Fruit fly (Drosophila melanogaster) whole organism, embryonic: ENCODE data around the gene CG11131.

ENCODE experiments used
- Asciz ChIP-seq: fragments of 200-800 bp; sonication (Bioruptor generic); optimal IDR thresholded peaks from 2 replicates; lab custom pipeline; 2017; ENCODE audit warnings: missing biosample characterization, mild to moderate bottlenecking, missing genetic modification characterization, missing genetic modification reagents
- CG11456 ChIP-seq: fragments of 200-800 bp; sonication (Bioruptor generic); IDR thresholded peaks from 3 replicates; pipeline ENCODE4 v1.3.6; 2022; ENCODE audit warnings: missing biosample characterization, missing genetic modification characterization
- CG11723 ChIP-seq: fragments of 200-800 bp; sonication (Bioruptor generic); optimal IDR thresholded peaks from 2 replicates; lab custom pipeline; 2017; ENCODE audit warnings: missing biosample characterization, mild to moderate bottlenecking, missing genetic modification characterization
- CG12299 ChIP-seq: fragments of 200-800 bp; sonication (Bioruptor generic); optimal IDR thresholded peaks from 2 replicates; lab custom pipeline; 2018; ENCODE audit warnings: missing biosample characterization, mild to moderate bottlenecking, missing genetic modification characterization
- CG1233 ChIP-seq: fragments of 200-800 bp; sonication (Bioruptor generic); optimal IDR thresholded peaks from 4 replicates; lab custom pipeline; 2018; ENCODE audit warnings: missing biosample characterization, mild to moderate bottlenecking, missing genetic modification characterization
- CG12744 ChIP-seq: fragments of 200-800 bp; sonication (Bioruptor generic); optimal IDR thresholded peaks from 2 replicates; lab custom pipeline; 2016; ENCODE audit warnings: missing biosample characterization, missing genetic modification characterization
- CG14014 ChIP-seq: fragments of 200-800 bp; sonication (Bioruptor generic); IDR thresholded peaks from 2 replicates; pipeline ENCODE4 v1.3.6; 2022; ENCODE audit warnings: missing biosample characterization, missing genetic modification characterization
- CG14710 ChIP-seq: fragments of 200-800 bp; sonication (Bioruptor generic); optimal IDR thresholded peaks from 3 replicates; lab custom pipeline; 2019; ENCODE audit warnings: missing biosample characterization, mild to moderate bottlenecking, missing genetic modification characterization, moderate library complexity
- CG14965 ChIP-seq: fragments of 200-800 bp; sonication (Bioruptor generic); optimal IDR thresholded peaks from 2 replicates; lab custom pipeline; 2016; ENCODE audit warnings: missing biosample characterization, missing genetic modification characterization, borderline replicate concordance
- CG15011 ChIP-seq: fragments of 200-800 bp; sonication (Bioruptor generic); optimal IDR thresholded peaks from 3 replicates; lab custom pipeline; 2018; ENCODE audit warnings: missing biosample characterization, mild to moderate bottlenecking, missing genetic modification characterization
- CG1603 ChIP-seq: fragments of 200-800 bp; sonication (Bioruptor generic); optimal IDR thresholded peaks from 2 replicates; lab custom pipeline; 2019; ENCODE audit warnings: missing biosample characterization, mild to moderate bottlenecking, missing genetic modification characterization, moderate library complexity
- CG16863 ChIP-seq: fragments of 200-800 bp; sonication (Bioruptor generic); optimal IDR thresholded peaks from 3 replicates; lab custom pipeline; 2016; ENCODE audit warnings: missing biosample characterization, missing genetic modification characterization
- CG17361 ChIP-seq: fragments of 200-800 bp; sonication (Bioruptor generic); IDR thresholded peaks from 3 replicates; pipeline ENCODE4 v1.3.6; 2022; ENCODE audit warnings: missing biosample characterization, missing genetic modification characterization
- CG17385 ChIP-seq: fragments of 200-800 bp; sonication (Bioruptor generic); optimal IDR thresholded peaks from 3 replicates; lab custom pipeline; 2018; ENCODE audit warnings: missing biosample characterization, mild to moderate bottlenecking, missing genetic modification characterization
- CG2116 ChIP-seq: fragments of 200-800 bp; sonication (Bioruptor generic); optimal IDR thresholded peaks from 3 replicates; lab custom pipeline; 2018; ENCODE audit warnings: missing biosample characterization, mild to moderate bottlenecking, missing genetic modification characterization
- CG30020 ChIP-seq: fragments of 200-800 bp; optimal IDR thresholded peaks from 2 replicates; lab custom pipeline; 2019; ENCODE audit warnings: missing biosample characterization, mild to moderate bottlenecking, missing genetic modification characterization, moderate library complexity
- CG30403 ChIP-seq: fragments of 200-800 bp; sonication (Bioruptor generic); optimal IDR thresholded peaks from 3 replicates; lab custom pipeline; 2016; ENCODE audit warnings: missing biosample characterization, missing genetic modification characterization
- CG3281 ChIP-seq: fragments of 200-800 bp; sonication (Bioruptor generic); optimal IDR thresholded peaks from 3 replicates; lab custom pipeline; 2017; ENCODE audit warnings: missing biosample characterization, mild to moderate bottlenecking, missing genetic modification characterization
- CG33213 ChIP-seq: fragments of 200-800 bp; sonication (Bioruptor generic); optimal IDR thresholded peaks from 3 replicates; lab custom pipeline; 2016; ENCODE audit warnings: missing biosample characterization, missing genetic modification characterization
- CG34422 ChIP-seq: fragments of 200-800 bp; sonication (Bioruptor generic); IDR thresholded peaks from 3 replicates; pipeline ENCODE4 v1.3.6; 2022; ENCODE audit warnings: missing biosample characterization, missing genetic modification characterization
- CG6765 ChIP-seq: fragments of 200-800 bp; sonication (Bioruptor generic); optimal IDR thresholded peaks from 3 replicates; lab custom pipeline; 2017; ENCODE audit warnings: missing biosample characterization, mild to moderate bottlenecking, missing genetic modification characterization
- CG8388 ChIP-seq: fragments of 200-800 bp; sonication (Bioruptor generic); optimal IDR thresholded peaks from 2 replicates; lab custom pipeline; 2019; ENCODE audit warnings: missing biosample characterization, mild to moderate bottlenecking, missing genetic modification characterization, moderate library complexity
- CG9609 ChIP-seq: fragments of 200-800 bp; sonication (Bioruptor generic); optimal IDR thresholded peaks from 3 replicates; lab custom pipeline; 2016; ENCODE audit warnings: missing biosample characterization, missing genetic modification characterization
- CoRest ChIP-seq: fragments of 200-800 bp; sonication (Bioruptor generic); optimal IDR thresholded peaks from 3 replicates; lab custom pipeline; 2018; ENCODE audit warnings: missing biosample characterization, mild to moderate bottlenecking, missing genetic modification characterization, moderate library complexity
- Drgx ChIP-seq: fragments of 200-800 bp; sonication (Bioruptor generic); IDR thresholded peaks from 2 replicates; pipeline ENCODE4 v1.3.6; 2022; ENCODE audit warnings: missing biosample characterization, missing genetic modification characterization
- Fer3 ChIP-seq: fragments of 200-800 bp; sonication (Bioruptor generic); optimal IDR thresholded peaks from 2 replicates; lab custom pipeline; 2018; ENCODE audit warnings: missing biosample characterization, mild to moderate bottlenecking, missing genetic modification characterization, moderate library complexity
- Mad ChIP-seq: fragments of 200-800 bp; sonication (Bioruptor generic); optimal IDR thresholded peaks from 2 replicates; lab custom pipeline; 2016; ENCODE audit warnings: missing biosample characterization, missing genetic modification characterization
- Med ChIP-seq: fragments of 200-800 bp; sonication (Bioruptor generic); peaks from one replicate; lab custom pipeline; 2016; ENCODE audit warnings: missing biosample characterization, missing genetic modification characterization, mild to moderate bottlenecking, inconsistent platforms, moderate library complexity
- Meics ChIP-seq: fragments of 200-800 bp; sonication (Bioruptor generic); optimal IDR thresholded peaks from 2 replicates; lab custom pipeline; 2017; ENCODE audit warnings: missing biosample characterization, mild to moderate bottlenecking, missing genetic modification characterization
- Nf-YC ChIP-seq: fragments of 200-800 bp; optimal IDR thresholded peaks from 3 replicates; lab custom pipeline; 2019; ENCODE audit warnings: missing biosample characterization, mild to moderate bottlenecking, missing genetic modification characterization, moderate library complexity
- Pdp1 ChIP-seq, 2 experiments: fragments of 200-800 bp; sonication (Bioruptor generic); optimal IDR thresholded peaks; 3 replicates each; lab custom pipeline; 2016; ENCODE audit warnings: missing biosample characterization in 2 of 2, missing genetic modification characterization in 2 of 2, mild to moderate bottlenecking in 1 of 2, moderate library complexity in 1 of 2
- Sin3A ChIP-seq: fragments of >200 bp; optimal IDR thresholded peaks from 2 replicates; lab custom pipeline; 2018
- Trl ChIP-seq, 3 experiments: fragments of >200 bp in 2 of 3; fragments of 200-800 bp in 1 of 3; sonication (Bioruptor generic) in 1 of 3; optimal IDR thresholded peaks; 2 replicates in 1 of 3; 3 replicates in 2 of 3; lab custom pipeline; 2016 to 2017; ENCODE audit warnings: missing biosample characterization in 1 of 3, missing genetic modification characterization in 1 of 3
- ab ChIP-seq: fragments of 200-800 bp; sonication (Bioruptor generic); optimal IDR thresholded peaks from 2 replicates; lab custom pipeline; 2016; ENCODE audit warnings: missing biosample characterization, missing genetic modification characterization
- amos ChIP-seq: fragments of 200-800 bp; sonication (Bioruptor generic); IDR thresholded peaks from 2 replicates; pipeline ENCODE4 v1.3.6; 2022; ENCODE audit warnings: missing biosample characterization, missing genetic modification characterization; ENCODE audit not compliant: partially characterized antibody
- aop ChIP-seq: fragments of 200-800 bp; sonication (Bioruptor generic); IDR thresholded peaks from 2 replicates; pipeline ENCODE4 v1.3.6; 2022; ENCODE audit warnings: missing biosample characterization, missing genetic modification characterization
- chn ChIP-seq: fragments of 200-800 bp; sonication (Bioruptor generic); optimal IDR thresholded peaks from 2 replicates; lab custom pipeline; 2016; ENCODE audit warnings: missing biosample characterization, missing genetic modification characterization
- ems ChIP-seq: fragments of 200-800 bp; sonication (Bioruptor generic); optimal IDR thresholded peaks from 3 replicates; lab custom pipeline; 2016; ENCODE audit warnings: missing biosample characterization, missing genetic modification characterization
- ewg ChIP-seq: fragments of 200-800 bp; sonication (Bioruptor generic); optimal IDR thresholded peaks from 3 replicates; lab custom pipeline; 2017; ENCODE audit warnings: mild to moderate bottlenecking, missing biosample characterization, missing genetic modification reagents, missing genetic modification characterization
- fd3F ChIP-seq: fragments of 200-800 bp; sonication (Bioruptor generic); optimal IDR thresholded peaks from 2 replicates; lab custom pipeline; 2018; ENCODE audit warnings: missing biosample characterization, mild to moderate bottlenecking, missing genetic modification characterization, moderate library complexity
- insv ChIP-seq, 2 experiments: fragments of 200-800 bp; sonication (Bioruptor generic); optimal IDR thresholded peaks; 3 replicates each; lab custom pipeline; 2016 to 2018; ENCODE audit warnings: missing biosample characterization in 2 of 2, missing genetic modification characterization in 2 of 2
- klu ChIP-seq: fragments of 200-800 bp; sonication (Bioruptor generic); IDR thresholded peaks from 2 replicates; pipeline ENCODE4 v1.3.6; 2022; ENCODE audit warnings: missing biosample characterization, missing genetic modification characterization
- mam ChIP-seq: fragments of 200-800 bp; sonication (Bioruptor generic); optimal IDR thresholded peaks from 3 replicates; lab custom pipeline; 2016; ENCODE audit warnings: missing biosample characterization, missing genetic modification characterization
- nau ChIP-seq: fragments of 200-800 bp; sonication (Bioruptor generic); optimal IDR thresholded peaks from 3 replicates; lab custom pipeline; 2017; ENCODE audit warnings: missing biosample characterization, mild to moderate bottlenecking, missing genetic modification characterization, missing genetic modification reagents
- row ChIP-seq: fragments of 200-800 bp; sonication (Bioruptor generic); IDR thresholded peaks from 3 replicates; pipeline ENCODE4 v1.3.6; 2022; ENCODE audit warnings: missing biosample characterization, missing genetic modification characterization
- sens ChIP-seq: fragments of 200-800 bp; sonication (Bioruptor generic); peaks from one replicate; lab custom pipeline; 2016; ENCODE audit warnings: missing biosample characterization, missing genetic modification characterization
- slou ChIP-seq: fragments of 200-800 bp; sonication (Bioruptor generic); optimal IDR thresholded peaks from 3 replicates; lab custom pipeline; 2016; ENCODE audit warnings: missing biosample characterization, missing genetic modification characterization
- so ChIP-seq: fragments of 200-800 bp; sonication (Bioruptor generic); IDR thresholded peaks from 3 replicates; pipeline ENCODE4 v1.3.6; 2022; ENCODE audit warnings: missing biosample characterization, missing genetic modification characterization
- tna ChIP-seq: fragments of 200-800 bp; sonication (Bioruptor generic); IDR thresholded peaks from 2 replicates; pipeline ENCODE4 v1.3.6; 2022; ENCODE audit warnings: missing biosample characterization, missing genetic modification characterization; ENCODE audit not compliant: partially characterized antibody

The CG11131 gene

DNA sequence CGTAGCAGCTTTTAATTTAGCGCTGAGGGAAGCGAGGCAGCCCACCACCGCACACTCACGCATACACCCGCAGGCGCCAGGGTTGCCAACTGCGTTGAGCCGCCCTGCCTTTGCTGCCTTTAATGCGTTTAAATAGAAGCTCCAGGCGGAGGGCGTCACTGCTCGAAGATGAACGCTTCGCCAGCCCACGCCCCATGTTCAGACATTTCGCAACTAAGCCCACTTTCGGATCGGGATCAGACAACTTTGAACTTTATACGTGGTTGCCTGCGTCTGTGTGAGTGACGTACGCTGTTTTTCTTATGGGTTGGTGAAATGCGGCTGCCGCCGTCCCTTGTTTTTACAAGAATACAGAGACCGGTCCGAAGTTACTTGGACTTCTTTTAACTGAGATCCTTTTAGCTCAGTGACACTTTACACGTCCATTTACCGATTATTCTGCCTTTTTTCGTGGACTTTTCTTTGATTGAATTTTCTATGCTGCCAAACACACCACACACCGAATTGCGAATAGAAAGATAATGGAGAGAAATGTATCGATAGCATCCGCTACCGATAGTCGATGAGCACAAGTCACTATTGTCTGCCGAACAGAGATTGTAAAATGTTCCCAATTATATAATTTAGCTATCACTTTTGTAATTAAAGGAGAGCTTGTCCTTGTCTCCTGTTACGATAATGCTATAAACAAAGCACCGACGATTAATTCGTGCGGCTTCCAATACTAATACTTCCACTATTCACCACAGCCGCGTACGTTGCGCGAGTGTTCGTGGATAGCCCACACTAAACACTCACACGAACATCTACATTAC lies 27.3 kb upstream of the CG11131 start (continued):
- TF ChIP-seq CG3281 (GFP tag; lab: Kevin White, UChicago) (peak; percentile 41), Med (GFP tag; lab: Kevin White, UChicago) (peak; percentile 92), Trl (optimal IDR thresholded peaks at IDR 0.05; lab: Kevin White, UChicago) (no peak), Trl (GFP tag; optimal IDR thresholded peaks at IDR 0.05; lab: Kevin White, UChicago) (no peak), CG11456 (0 out of 3 replicates have a peak, but pooled peaks have one; percentile 21), CG12744 (GFP tag; lab: Kevin White, UChicago) (no peak), CG30403 (no peak), CG6765 (GFP tag; lab: Kevin White, UChicago) (no peak), CG14965 (GFP tag; lab: Kevin White, UChicago) (no peak), CG8388 (no peak), so (GFP tag; lab: Robert Waterston, UW) (no peak), CG15011 (GFP tag; lab: Kevin White, UChicago) (no peak), CG14710 (tag; lab: Kevin White, UChicago) (no peak), CG17361 (GFP tag; lab: Robert Waterston, UW) (0 out of 3 replicates have a peak, but pooled peaks have one; percentile 31), Nf-YC (tag; lab: Kevin White, UChicago) (peak; percentile 1), fd3F (GFP tag; lab: Kevin White, UChicago) (no peak), row (GFP tag; lab: Robert Waterston, UW) (peak; percentile 60), Sin3A (no peak), mam (GFP tag; lab: Kevin White, UChicago) (peak; percentile 32), slou (GFP tag; lab: Kevin White, UChicago) (no peak), ab (GFP tag; lab: Kevin White, UChicago) (no peak), Mad (GFP tag; lab: Kevin White, UChicago) (no peak), CG1603 (peak; percentile 46), Meics (GFP tag; lab: Kevin White, UChicago) (peak; percentile 39), CoRest (tag; lab: Kevin White, UChicago) (no peak), aop (GFP tag; lab: Robert Waterston, UW) (no peak), Pdp1 (GFP tag; optimal IDR thresholded peaks at IDR 0.05; lab: Kevin White, UChicago) (peak in 1 of 2 experiments; percentile 73), Fer3 (no peak), CG16863 (GFP tag; lab: Kevin White, UChicago) (no peak), klu (GFP tag; lab: Robert Waterston, UW) (0 out of 2 replicates have a peak, but pooled peaks have one; percentile 17), CG2116 (GFP tag; lab: Kevin White, UChicago) (no peak), insv (GFP tag; optimal IDR thresholded peaks at IDR 0.05; lab: Kevin White, UChicago) (no peak), Asciz (GFP tag; lab: Kevin White, UChicago) (no peak), nau (GFP tag; lab: Kevin White, UChicago) (no peak), CG30020 (tag; lab: Kevin White, UChicago) (no peak), CG33213 (GFP tag; lab: Kevin White, UChicago) (peak; percentile 2), CG14014 (GFP tag; lab: Robert Waterston, UW) (peak; percentile 34; the same call in 1 of the 2 replicates), sens (GFP tag; lab: Kevin White, UChicago) (peak; percentile 81), tna (GFP tag; lab: Robert Waterston, UW) (peak; percentile 71), ewg (no peak), CG1233 (GFP tag; lab: Kevin White, UChicago) (no peak), CG17385 (GFP tag; lab: Kevin White, UChicago) (no peak), chn (no peak), CG11723 (GFP tag; lab: Kevin White, UChicago) (no peak), ems (GFP tag; lab: Kevin White, UChicago) (no peak), CG34422 (GFP tag; lab: Robert Waterston, UW) (peak; percentile 65; the same call in 2 of the 3 replicates), CG12299 (tag; lab: Kevin White, UChicago) (no peak), CG9609 (GFP tag; lab: Kevin White, UChicago) (peak; percentile 13), amos (GFP tag; lab: Robert Waterston, UW) (peak; percentile 74), Drgx (GFP tag; lab: Robert Waterston, UW) (peak; percentile 33; the same call in 1 of the 2 replicates)
